Fruit fly (Drosophila melanogaster) whole organism, embryonic: ENCODE results near the gene ND-B16.6.

Experiments
- ATbp ChIP-seq: fragments of 200-800 bp; sonication (Bioruptor generic); optimal IDR thresholded peaks from 2 replicates; lab custom pipeline; 2017; ENCODE audit warnings: missing biosample characterization, mild to moderate bottlenecking, missing genetic modification characterization, missing genetic modification reagents
- Antp ChIP-seq: fragments of 200-800 bp; sonication (Bioruptor generic); optimal IDR thresholded peaks from 3 replicates; lab custom pipeline; 2016; ENCODE audit warnings: missing biosample characterization, missing genetic modification characterization
- CG11695 ChIP-seq: fragments of 200-800 bp; sonication (Bioruptor generic); IDR thresholded peaks from 3 replicates; pipeline ENCODE4 v1.3.6; 2022; ENCODE audit warnings: missing biosample characterization, missing genetic modification characterization
- CG12104 ChIP-seq: fragments of 200-800 bp; sonication (Bioruptor generic); optimal IDR thresholded peaks from 3 replicates; lab custom pipeline; 2016; ENCODE audit warnings: missing biosample characterization, missing genetic modification characterization
- CG15011 ChIP-seq: fragments of 200-800 bp; sonication (Bioruptor generic); optimal IDR thresholded peaks from 3 replicates; lab custom pipeline; 2018; ENCODE audit warnings: missing biosample characterization, mild to moderate bottlenecking, missing genetic modification characterization
- CG15269 ChIP-seq: fragments of 200-800 bp; sonication (Bioruptor generic); optimal IDR thresholded peaks from 2 replicates; lab custom pipeline; 2018; ENCODE audit warnings: missing biosample characterization, mild to moderate bottlenecking, missing genetic modification characterization, moderate library complexity
- CG1529 ChIP-seq: fragments of 200-800 bp; sonication (Bioruptor generic); optimal IDR thresholded peaks from 3 replicates; lab custom pipeline; 2018; ENCODE audit warnings: missing biosample characterization, missing genetic modification characterization
- CG15514 ChIP-seq: fragments of 200-800 bp; sonication (Bioruptor generic); optimal IDR thresholded peaks from 3 replicates; lab custom pipeline; 2017; ENCODE audit warnings: missing biosample characterization, missing genetic modification characterization, mild to moderate bottlenecking, moderate library complexity, missing genetic modification reagents
- CG15601 ChIP-seq: fragments of 200-800 bp; sonication (Bioruptor generic); optimal IDR thresholded peaks from 3 replicates; lab custom pipeline; 2019; ENCODE audit warnings: missing biosample characterization, mild to moderate bottlenecking, missing genetic modification characterization, moderate library complexity
- CG17359 ChIP-seq: fragments of 200-800 bp; sonication (Bioruptor generic); optimal IDR thresholded peaks from 3 replicates; lab custom pipeline; 2018; ENCODE audit warnings: missing biosample characterization, mild to moderate bottlenecking, missing genetic modification characterization, moderate library complexity
- CG30403 ChIP-seq: fragments of 200-800 bp; sonication (Bioruptor generic); optimal IDR thresholded peaks from 3 replicates; lab custom pipeline; 2016; ENCODE audit warnings: missing biosample characterization, missing genetic modification characterization
- CG32772 ChIP-seq: fragments of 200-800 bp; sonication (Bioruptor generic); IDR thresholded peaks from 2 replicates; pipeline ENCODE4 v1.3.6; 2022; ENCODE audit warnings: missing biosample characterization, missing genetic modification characterization
- CG34376 ChIP-seq: fragments of 200-800 bp; sonication (Bioruptor generic); optimal IDR thresholded peaks from 2 replicates; lab custom pipeline; 2018; ENCODE audit warnings: missing biosample characterization, mild to moderate bottlenecking, missing genetic modification characterization
- CG3995 ChIP-seq: fragments of 200-800 bp; sonication (Bioruptor generic); optimal IDR thresholded peaks from 3 replicates; lab custom pipeline; 2016; ENCODE audit warnings: missing biosample characterization, missing genetic modification characterization
- CG6689 ChIP-seq: fragments of 200-800 bp; sonication (Bioruptor generic); IDR thresholded peaks from 2 replicates; pipeline ENCODE4 v1.3.6; 2022; ENCODE audit warnings: missing biosample characterization, missing genetic modification characterization
- CG7271 ChIP-seq: fragments of 200-800 bp; sonication (Bioruptor generic); optimal IDR thresholded peaks from 2 replicates; lab custom pipeline; 2018; ENCODE audit warnings: missing biosample characterization, mild to moderate bottlenecking, missing genetic modification characterization, moderate library complexity
- CG7372 ChIP-seq: fragments of 200-800 bp; sonication (Bioruptor generic); IDR thresholded peaks from 2 replicates; pipeline ENCODE4 v1.3.6; 2022; ENCODE audit warnings: missing biosample characterization, missing genetic modification characterization
- CG7987 ChIP-seq: fragments of 200-800 bp; sonication (Bioruptor generic); optimal IDR thresholded peaks from 2 replicates; lab custom pipeline; 2018; ENCODE audit warnings: missing biosample characterization, mild to moderate bottlenecking, missing genetic modification characterization, moderate library complexity
- CG8290 ChIP-seq, 3 experiments: fragments of 200-800 bp; sonication (Bioruptor generic); optimal IDR thresholded peaks; 2 replicates each; lab custom pipeline; 2016 to 2019; ENCODE audit warnings: missing biosample characterization in 3 of 3, missing genetic modification characterization in 3 of 3, mild to moderate bottlenecking in 2 of 3, moderate library complexity in 1 of 3
- CG9215 ChIP-seq: fragments of 200-800 bp; sonication (Bioruptor generic); IDR thresholded peaks from 2 replicates; pipeline ENCODE4 v1.3.6; 2022; ENCODE audit warnings: missing biosample characterization, missing genetic modification characterization
- CG9437 ChIP-seq: fragments of 200-800 bp; sonication (Bioruptor generic); optimal IDR thresholded peaks from 2 replicates; lab custom pipeline; 2018; ENCODE audit warnings: missing biosample characterization, mild to moderate bottlenecking, missing genetic modification characterization
- CG9609 ChIP-seq: fragments of 200-800 bp; sonication (Bioruptor generic); optimal IDR thresholded peaks from 3 replicates; lab custom pipeline; 2016; ENCODE audit warnings: missing biosample characterization, missing genetic modification characterization
- Dad ChIP-seq: fragments of 200-800 bp; sonication (Bioruptor generic); optimal IDR thresholded peaks from 3 replicates; lab custom pipeline; 2016; ENCODE audit warnings: missing biosample characterization, missing genetic modification characterization
- Doc3 ChIP-seq: fragments of 200-800 bp; sonication (Bioruptor generic); IDR thresholded peaks from 3 replicates; pipeline ENCODE4 v1.3.6; 2022; ENCODE audit warnings: missing biosample characterization, missing genetic modification characterization; ENCODE audit not compliant: partially characterized antibody
- Eip74EF ChIP-seq, 2 experiments: fragments of 200-800 bp in 1 of 2; fragments of >200 bp in 1 of 2; sonication (Bioruptor generic) in 1 of 2; optimal IDR thresholded peaks; 2 replicates each; lab custom pipeline; 2017 to 2019; ENCODE audit warnings: missing biosample characterization in 2 of 2, missing genetic modification characterization in 2 of 2, mild to moderate bottlenecking in 1 of 2, moderate library complexity in 1 of 2
- Fer2 ChIP-seq: fragments of 200-800 bp; sonication (Bioruptor generic); optimal IDR thresholded peaks from 2 replicates; lab custom pipeline; 2018; ENCODE audit warnings: missing biosample characterization, mild to moderate bottlenecking, missing genetic modification characterization, moderate library complexity
- HmgZ ChIP-seq: fragments of 200-800 bp; sonication (Bioruptor generic); optimal IDR thresholded peaks from 2 replicates; lab custom pipeline; 2018; ENCODE audit warnings: missing biosample characterization, mild to moderate bottlenecking, missing genetic modification characterization
- Max ChIP-seq: fragments of 200-800 bp; sonication (Bioruptor generic); optimal IDR thresholded peaks from 2 replicates; lab custom pipeline; 2016; ENCODE audit warnings: missing biosample characterization, mild to moderate bottlenecking, missing genetic modification characterization
- Neu2 ChIP-seq: fragments of 200-800 bp; sonication (Bioruptor generic); optimal IDR thresholded peaks from 3 replicates; lab custom pipeline; 2016; ENCODE audit warnings: missing biosample characterization, missing genetic modification characterization, borderline replicate concordance
- Oaz ChIP-seq: fragments of 200-800 bp; sonication (Bioruptor generic); IDR thresholded peaks from 2 replicates; pipeline ENCODE4 v1.3.6; 2022; ENCODE audit warnings: missing biosample characterization, missing genetic modification characterization
- bab2 ChIP-seq: fragments of 200-800 bp; sonication (Bioruptor generic); optimal IDR thresholded peaks from 2 replicates; lab custom pipeline; 2016; ENCODE audit warnings: missing biosample characterization, missing genetic modification characterization
- bigmax ChIP-seq: fragments of 200-800 bp; sonication (Bioruptor generic); optimal IDR thresholded peaks from 2 replicates; lab custom pipeline; 2018; ENCODE audit warnings: missing biosample characterization, mild to moderate bottlenecking, missing genetic modification characterization
- cad ChIP-seq: fragments of >200 bp; optimal IDR thresholded peaks from 2 replicates; lab custom pipeline; 2017; ENCODE audit warnings: missing biosample characterization, missing genetic modification characterization
- chm ChIP-seq: fragments of 200-800 bp; sonication (Bioruptor generic); IDR thresholded peaks from 2 replicates; pipeline ENCODE4 v1.3.6; 2022; ENCODE audit warnings: missing biosample characterization, missing genetic modification characterization
- crol ChIP-seq: fragments of 200-800 bp; sonication (Bioruptor generic); IDR thresholded peaks from 2 replicates; pipeline ENCODE4 v1.3.6; 2022; ENCODE audit warnings: missing biosample characterization, missing genetic modification characterization
- dpn ChIP-seq, 2 experiments: fragments of 200-800 bp; sonication (Bioruptor generic); optimal IDR thresholded peaks; 3 replicates each; lab custom pipeline; 2016; ENCODE audit warnings: missing biosample characterization in 2 of 2, missing genetic modification characterization in 2 of 2
- eyg ChIP-seq: fragments of 200-800 bp; sonication (Bioruptor generic); optimal IDR thresholded peaks from 3 replicates; lab custom pipeline; 2016; ENCODE audit warnings: missing biosample characterization, missing genetic modification characterization
- fu2 ChIP-seq: fragments of 200-800 bp; sonication (Bioruptor generic); optimal IDR thresholded peaks from 2 replicates; lab custom pipeline; 2016; ENCODE audit warnings: missing biosample characterization, missing genetic modification characterization
- h ChIP-seq: fragments of >200 bp; optimal IDR thresholded peaks from 2 replicates; lab custom pipeline; 2017
- hbn ChIP-seq: fragments of 200-800 bp; sonication (Bioruptor generic); IDR thresholded peaks from 2 replicates; pipeline ENCODE4 v1.3.6; 2022; ENCODE audit warnings: missing biosample characterization, missing genetic modification characterization; ENCODE audit not compliant: partially characterized antibody
- her ChIP-seq: fragments of 200-800 bp; sonication (Bioruptor generic); optimal IDR thresholded peaks from 2 replicates; lab custom pipeline; 2016; ENCODE audit warnings: missing biosample characterization, missing genetic modification characterization
- inv ChIP-seq: fragments of 200-800 bp; sonication (Bioruptor generic); IDR thresholded peaks from 2 replicates; pipeline ENCODE4 v1.3.6; 2022; ENCODE audit warnings: missing biosample characterization, missing genetic modification characterization; ENCODE audit not compliant: partially characterized antibody
- kni ChIP-seq: fragments of 200-800 bp; sonication (Bioruptor generic); optimal IDR thresholded peaks from 3 replicates; lab custom pipeline; 2017; ENCODE audit warnings: mild to moderate bottlenecking, missing biosample characterization, missing genetic modification reagents, missing genetic modification characterization
- ranshi ChIP-seq: fragments of 200-800 bp; sonication (Bioruptor generic); IDR thresholded peaks from 2 replicates; pipeline ENCODE4 v1.3.6; 2022; ENCODE audit warnings: missing biosample characterization, missing genetic modification characterization
- salm ChIP-seq: fragments of 200-800 bp; sonication (Bioruptor generic); optimal IDR thresholded peaks from 2 replicates; lab custom pipeline; 2018; ENCODE audit warnings: missing biosample characterization, mild to moderate bottlenecking, missing genetic modification characterization
- sc ChIP-seq, 3 experiments: fragments of >200 bp in 2 of 3; fragments of 200-800 bp in 1 of 3; sonication (Bioruptor generic) in 1 of 3; optimal IDR thresholded peaks; 2 replicates in 2 of 3; 3 replicates in 1 of 3; lab custom pipeline; 2017; ENCODE audit warnings: mild to moderate bottlenecking in 1 of 3, missing biosample characterization in 1 of 3, missing genetic modification characterization in 1 of 3, missing genetic modification reagents in 1 of 3
- schlank ChIP-seq: fragments of 200-800 bp; sonication (Bioruptor generic); optimal IDR thresholded peaks from 2 replicates; lab custom pipeline; 2018; ENCODE audit warnings: missing biosample characterization, mild to moderate bottlenecking, missing genetic modification characterization
- shn ChIP-seq: fragments of 200-800 bp; sonication (Bioruptor generic); optimal IDR thresholded peaks from 3 replicates; lab custom pipeline; 2016; ENCODE audit warnings: missing biosample characterization, missing genetic modification characterization
- sisA ChIP-seq: fragments of 200-800 bp; sonication (Bioruptor generic); IDR thresholded peaks from 2 replicates; pipeline ENCODE4 v1.3.6; 2022; ENCODE audit warnings: missing biosample characterization, missing genetic modification characterization
- usp ChIP-seq: fragments of >200 bp; optimal IDR thresholded peaks from 2 replicates; lab custom pipeline; 2017; ENCODE audit warnings: missing biosample characterization, missing genetic modification characterization

ND-B16.6 gene

DNA sequence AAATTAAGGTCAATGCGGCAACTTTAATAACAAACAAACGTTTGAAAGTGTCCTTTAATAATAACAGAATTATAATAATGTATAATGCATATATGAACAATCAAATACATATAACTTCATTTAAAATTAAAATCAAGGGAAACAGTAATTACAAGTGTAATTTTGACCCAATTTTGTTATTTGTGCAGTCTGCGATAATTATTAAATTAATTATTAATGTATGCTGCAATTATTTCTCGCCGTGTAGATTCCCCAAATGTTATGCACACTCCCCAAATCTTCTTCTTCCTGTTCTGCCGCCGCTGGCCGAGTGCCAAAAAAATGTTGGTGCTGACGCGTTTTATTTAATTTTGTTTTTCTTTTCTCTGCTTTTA, 3.4 kb upstream of the ND-B16.6 start (continued):
- TF ChIP-seq Oaz (GFP tag; lab: Robert Waterston, UW) (peak; percentile 61; the same call in 1 of the 2 replicates), CG3995 (GFP tag; lab: Kevin White, UChicago) (peak; percentile 18), her (GFP tag; lab: Kevin White, UChicago) (no peak), Max (GFP tag; lab: Kevin White, UChicago) (peak; percentile 60), CG7987 (GFP tag; lab: Kevin White, UChicago) (no peak), eyg (GFP tag; lab: Kevin White, UChicago) (no peak), CG9437 (GFP tag; lab: Kevin White, UChicago) (peak; percentile 75), crol (0 out of 2 replicates have a peak, but pooled peaks have one; percentile 14), CG32772 (GFP tag; lab: Robert Waterston, UW) (peak; percentile 73), CG7271 (tag; lab: Kevin White, UChicago) (no peak), CG9215 (GFP tag; lab: Robert Waterston, UW) (peak; percentile 73), usp (GFP tag; lab: Kevin White, UChicago) (no peak), CG12104 (peak; percentile 82), kni (peak; percentile 54), HmgZ (peak; percentile 81), ATbp (GFP tag; lab: Kevin White, UChicago) (peak; percentile 87), ranshi (peak; percentile 61), Dad (peak; percentile 2), chm (GFP tag; lab: Robert Waterston, UW) (peak; percentile 56; the same call in 1 of the 2 replicates), CG9609 (GFP tag; lab: Kevin White, UChicago) (no peak), Neu2 (GFP tag; lab: Kevin White, UChicago) (no peak), bigmax (GFP tag; lab: Kevin White, UChicago) (no peak), CG6689 (peak; percentile 88), CG15514 (GFP tag; lab: Kevin White, UChicago) (peak; percentile 67), CG7372 (GFP tag; lab: Robert Waterston, UW) (peak; percentile 75), shn (GFP tag; lab: Kevin White, UChicago) (no peak), CG15601 (tag; lab: Kevin White, UChicago) (peak; percentile 91), schlank (peak; percentile 66), Doc3 (GFP tag; lab: Robert Waterston, UW) (no peak), cad (GFP tag; lab: Kevin White, UChicago) (no peak), CG11695 (GFP tag; lab: Robert Waterston, UW) (peak; percentile 86), Eip74EF (GFP tag; optimal IDR thresholded peaks at IDR 0.05; lab: Kevin White, UChicago) (peak in 1 of 2 experiments; percentile 84), Fer2 (tag; lab: Kevin White, UChicago) (peak; percentile 75), h (lab: Kevin White, UChicago) (no peak), Antp (GFP tag; lab: Kevin White, UChicago) (no peak), CG34376 (GFP tag; lab: Kevin White, UChicago) (peak; percentile 83), CG30403 (peak; percentile 89), CG15269 (tag; lab: Kevin White, UChicago) (peak; percentile 93), bab2 (GFP tag; lab: Kevin White, UChicago) (no peak), dpn (GFP tag; optimal IDR thresholded peaks at IDR 0.05; lab: Kevin White, UChicago) (peak; percentile 57 to 77), CG1529 (GFP tag; lab: Kevin White, UChicago) (peak; percentile 80), CG17359 (peak; percentile 89), hbn (GFP tag; lab: Robert Waterston, UW) (no peak), salm (tag; lab: Kevin White, UChicago) (peak; percentile 83), fu2 (GFP tag; lab: Kevin White, UChicago) (no peak), inv (GFP tag; lab: Robert Waterston, UW) (no peak), sisA (peak; percentile 81), CG8290 (GFP tag; optimal IDR thresholded peaks at IDR 0.05; lab: Kevin White, UChicago) (peak; percentile 76), CG8290 (tag; optimal IDR thresholded peaks at IDR 0.05; lab: Kevin White, UChicago) (peak in 1 of 2 experiments; percentile 57), sc (optimal IDR thresholded peaks at IDR 0.05; lab: Kevin White, UChicago) (no peak), sc (GFP tag; optimal IDR thresholded peaks at IDR 0.05; lab: Kevin White, UChicago) (peak; percentile 77), CG15011 (peak; percentile 85)
